Fruit fly (Drosophila melanogaster): ENCODE data around the gene Pfdn1.

The Pfdn1 gene

DNA sequence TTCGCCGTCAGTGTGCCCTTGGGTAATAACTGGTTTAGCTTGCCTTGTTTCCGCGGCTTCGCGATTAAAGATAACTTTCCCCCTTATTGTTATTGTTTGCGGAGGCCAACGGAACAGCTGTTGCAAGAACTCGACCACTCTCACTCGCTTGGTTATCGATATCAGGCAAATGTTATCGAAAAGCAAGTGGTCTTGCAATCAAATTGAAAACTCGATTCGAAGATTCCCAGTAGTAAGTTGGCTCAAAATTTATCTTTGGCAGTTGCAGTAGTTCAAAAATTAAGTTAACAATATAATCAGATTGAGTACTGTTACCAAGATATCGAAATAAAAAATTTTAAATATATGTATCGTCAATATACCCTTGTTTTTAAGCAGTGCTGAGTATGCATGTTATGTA, 3.1 kb upstream of the Pfdn1 start, which contains the start of the genes Fbw5 and CG9147 (continued):
- peak; percentile 98 for TF ChIP-seq CG15011 (GFP tag; optimal IDR thresholded peaks at IDR 0.05)
- TF ChIP-seq Ada2b (GFP tag; IDR thresholded peaks at IDR 0.05): peak; percentile 100
- peak; percentile 98 for TF ChIP-seq dati (GFP tag; IDR thresholded peaks at IDR 0.05)
- TF ChIP-seq B-H2 (GFP tag; optimal IDR thresholded peaks at IDR 0.05): peak; percentile 95
- peak; percentile 100 for TF ChIP-seq HmgZ (tag; optimal IDR thresholded peaks at IDR 0.05)
- TF ChIP-seq CG6272 (GFP tag; IDR thresholded peaks at IDR 0.05): peak; percentile 99
- TF ChIP-seq Spps (tag; optimal IDR thresholded peaks at IDR 0.05): peak; percentile 98
- TF ChIP-seq CG3838 (GFP tag; optimal IDR thresholded peaks at IDR 0.05): peak; percentile 99
- peak; percentile 100 for TF ChIP-seq CG12219 (GFP tag; optimal IDR thresholded peaks at IDR 0.05)
- TF ChIP-seq vvl (GFP tag; IDR thresholded peaks at IDR 0.05): peak; percentile 100
- peak; percentile 100 for TF ChIP-seq ttk (GFP tag; IDR thresholded peaks at IDR 0.05)
- TF ChIP-seq Hand (GFP tag; optimal IDR thresholded peaks at IDR 0.05): peak; percentile 99
- peak; percentile 99 for TF ChIP-seq ase (GFP tag; IDR thresholded peaks at IDR 0.05)
- peak; percentile 99 to 100 for TF ChIP-seq Hr51 (GFP tag; optimal IDR thresholded peaks at IDR 0.05)
- peak; percentile 99 for TF ChIP-seq peb (GFP tag; IDR thresholded peaks at IDR 0.05)
- peak; percentile 98 for TF ChIP-seq Lhr (GFP tag; optimal IDR thresholded peaks at IDR 0.05)
- TF ChIP-seq ci (GFP tag; IDR thresholded peaks at IDR 0.05): peak; percentile 100
- peak; percentile 98 for TF ChIP-seq CG11085 (GFP tag; IDR thresholded peaks at IDR 0.05)
- peak; percentile 83 for TF ChIP-seq Kr (GFP tag; optimal IDR thresholded peaks at IDR 0.05)
- TF ChIP-seq rib (GFP tag; IDR thresholded peaks at IDR 0.05): peak; percentile 99
- TF ChIP-seq h (optimal IDR thresholded peaks at IDR 0.05): no peak
- TF ChIP-seq NfI (GFP tag; optimal IDR thresholded peaks at IDR 0.05): peak; percentile 100
- TF ChIP-seq Dip3 (GFP tag; optimal IDR thresholded peaks at IDR 0.05): peak; percentile 99
- TF ChIP-seq CG15601 (tag; optimal IDR thresholded peaks at IDR 0.05): peak; percentile 99
- 0 out of 3 replicates have a peak, but pooled peaks have one; percentile 20 for TF ChIP-seq knrl (GFP tag; IDR thresholded peaks at IDR 0.05; ENCODE audit: partially characterized antibody)
- TF ChIP-seq cad (GFP tag; optimal IDR thresholded peaks at IDR 0.05): no peak
- peak; percentile 11 for TF ChIP-seq cg (GFP tag; optimal IDR thresholded peaks at IDR 0.05)
- TF ChIP-seq fd3F (GFP tag; optimal IDR thresholded peaks at IDR 0.05): peak; percentile 100
- TF ChIP-seq CG1602 (GFP tag; optimal IDR thresholded peaks at IDR 0.05): peak; percentile 100
- peak; percentile 99 for TF ChIP-seq Abd-B (GFP tag; optimal IDR thresholded peaks at IDR 0.05)
- peak; percentile 100 for TF ChIP-seq CG5245 (GFP tag; optimal IDR thresholded peaks at IDR 0.05)
- peak; percentile 98 for TF ChIP-seq sug (tag; optimal IDR thresholded peaks at IDR 0.05)
- TF ChIP-seq sens (GFP tag): peak; percentile 100
- TF ChIP-seq HmgD (GFP tag; optimal IDR thresholded peaks at IDR 0.05): peak; percentile 99
- TF ChIP-seq sc (optimal IDR thresholded peaks at IDR 0.05): no peak
- TF ChIP-seq sc (GFP tag; optimal IDR thresholded peaks at IDR 0.05): peak; percentile 99
- TF ChIP-seq pita (GFP tag; optimal IDR thresholded peaks at IDR 0.05): no peak
- TF ChIP-seq Hr78 (GFP tag; optimal IDR thresholded peaks at IDR 0.05): peak in 1 of 2 experiments; percentile 97
- TF ChIP-seq CG15514 (GFP tag; optimal IDR thresholded peaks at IDR 0.05): peak; percentile 95
- peak; percentile 99 for TF ChIP-seq Mad (GFP tag; optimal IDR thresholded peaks at IDR 0.05)
- TF ChIP-seq crol (GFP tag; IDR thresholded peaks at IDR 0.05): peak; percentile 89
- TF ChIP-seq CG30403 (GFP tag; optimal IDR thresholded peaks at IDR 0.05): peak; percentile 100
- TF ChIP-seq Aef1 (GFP tag; IDR thresholded peaks at IDR 0.05): peak; percentile 99
- peak; percentile 39 for TF ChIP-seq HLHmδ (GFP tag; optimal IDR thresholded peaks at IDR 0.05)
- TF ChIP-seq Antp (GFP tag; optimal IDR thresholded peaks at IDR 0.05): peak; percentile 99
- TF ChIP-seq CG1647 (GFP tag; optimal IDR thresholded peaks at IDR 0.05): peak; percentile 99
- TF ChIP-seq CG17359 (tag; optimal IDR thresholded peaks at IDR 0.05): peak; percentile 99
- peak; percentile 100 for TF ChIP-seq CG4854 (GFP tag; optimal IDR thresholded peaks at IDR 0.05)
- TF ChIP-seq CG4730 (GFP tag; IDR thresholded peaks at IDR 0.05): peak; percentile 99
- peak; percentile 98 for TF ChIP-seq sr (GFP tag; IDR thresholded peaks at IDR 0.05)
- peak; percentile 100 for TF ChIP-seq Ets65A (GFP tag)
- TF ChIP-seq Lpt (GFP tag; optimal IDR thresholded peaks at IDR 0.05): no peak

Data from whole organism, embryonic.